Fruit fly (Drosophila melanogaster): ENCODE results near the gene CG12182.

DNA sequence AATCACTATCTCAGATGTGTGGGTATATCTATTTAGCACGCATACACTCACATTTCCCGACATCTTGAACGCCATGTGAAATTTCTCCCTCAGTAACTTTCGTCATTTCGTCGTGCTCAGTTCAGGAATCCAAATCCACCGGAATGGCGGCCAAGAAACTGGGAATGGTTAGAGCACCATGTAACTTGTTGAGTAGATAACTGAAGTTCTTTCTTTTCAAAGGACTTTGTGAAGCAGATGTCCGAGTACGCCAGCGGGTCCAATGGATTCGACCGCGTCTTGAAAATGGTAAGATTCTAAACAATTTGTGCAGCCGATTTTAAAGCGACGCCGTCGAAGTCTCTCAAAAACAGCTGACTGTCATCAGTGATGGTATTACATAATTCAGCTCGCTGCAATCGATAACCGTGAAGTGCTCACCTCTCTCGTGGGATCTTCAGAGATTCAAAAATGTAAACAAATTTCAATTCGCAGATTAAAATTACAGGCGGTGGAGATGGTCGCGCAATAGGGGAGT lies at the start of gene CG12182, which contains the start of gene CG16985:
- TF ChIP-seq Dll (optimal IDR thresholded peaks at IDR 0.05) = no peak
- TF ChIP-seq pan (optimal IDR thresholded peaks at IDR 0.05) = no peak
- TF ChIP-seq usp (GFP tag; optimal IDR thresholded peaks at IDR 0.05) = no peak
- TF ChIP-seq psq (optimal IDR thresholded peaks at IDR 0.05) = no peak
- TF ChIP-seq CG8478 (optimal IDR thresholded peaks at IDR 0.05) = no peak
